Worm (Caenorhabditis elegans) whole organism, L1 larva: Measurements from ENCODE around the gene papl-1.
A peak's percentile ranks its signal among the peaks of the same experiment; 100 is the strongest.

Experiments
- C04F5.9 ChIP-seq: sonication (generic microtip); optimal IDR thresholded peaks from 2 replicates; lab custom pipeline; 2016; ENCODE audit warnings: missing genetic modification characterization, missing compliant biosample characterization
- Y116A8C.19 ChIP-seq: sonication (generic microtip); optimal IDR thresholded peaks from 2 replicates; lab custom pipeline; 2016; ENCODE audit warnings: missing compliant biosample characterization, missing genetic modification characterization, borderline replicate concordance
- aha-1 ChIP-seq: fragments of 150-350 bp; optimal IDR thresholded peaks from 2 replicates; lab custom pipeline; 2014; ENCODE audit warnings: missing biosample characterization, missing genetic modification characterization
- aly-2 ChIP-seq: fragments of 150-350 bp; optimal IDR thresholded peaks from 2 replicates; lab custom pipeline; 2014; ENCODE audit warnings: missing biosample characterization, missing genetic modification characterization
- blmp-1 ChIP-seq: fragments of 150-350 bp; optimal IDR thresholded peaks from 2 replicates; lab custom pipeline; 2014; ENCODE audit warnings: missing biosample characterization, missing genetic modification characterization
- ceh-63 ChIP-seq: fragments of 200-800 bp; sonication (Bioruptor generic); optimal IDR thresholded peaks from 2 replicates; lab custom pipeline; 2018; ENCODE audit warnings: mild to moderate bottlenecking, missing genetic modification characterization, missing compliant biosample characterization
- ceh-8 ChIP-seq: fragments of 200-800 bp; sonication (Bioruptor generic); optimal IDR thresholded peaks from 2 replicates; lab custom pipeline; 2018; ENCODE audit warnings: mild to moderate bottlenecking, missing genetic modification characterization, moderate library complexity, missing compliant biosample characterization
- ceh-82 ChIP-seq, 3 experiments: fragments of 150-350 bp in 1 of 3; sonication (generic microtip) in 2 of 3; optimal IDR thresholded peaks; 2 replicates each; lab custom pipeline; 2014 to 2017; ENCODE audit warnings: missing biosample characterization in 3 of 3, missing genetic modification characterization in 3 of 3
- ces-1 ChIP-seq: fragments of 150-350 bp; optimal IDR thresholded peaks from 2 replicates; lab custom pipeline; 2014; ENCODE audit warnings: missing biosample characterization, missing genetic modification reagents, missing genetic modification characterization
- dsc-1 ChIP-seq: sonication (generic microtip); optimal IDR thresholded peaks from 2 replicates; lab custom pipeline; 2016; ENCODE audit warnings: mild to moderate bottlenecking, missing genetic modification characterization, missing compliant biosample characterization
- efl-1 ChIP-seq, 4 experiments: fragments of 150-350 bp; optimal IDR thresholded peaks in 3 of 4; peaks in 1 of 4; 1 replicate in 1 of 4; 2 replicates in 3 of 4; lab custom pipeline; 2014; ENCODE audit warnings: missing biosample characterization in 2 of 4, missing genetic modification characterization in 2 of 4, missing genetic modification reagents in 2 of 4
- egl-13 ChIP-seq: sonication (generic microtip); optimal IDR thresholded peaks from 2 replicates; lab custom pipeline; 2016; ENCODE audit warnings: missing genotype, missing genetic modification reagents, missing genetic modification characterization, missing compliant biosample characterization
- egl-27 ChIP-seq, 2 experiments: fragments of 150-350 bp in 1 of 2; sonication (generic microtip); optimal IDR thresholded peaks; 3 replicates each; lab custom pipeline; 2017 to 2018; ENCODE audit warnings: missing biosample characterization in 2 of 2, missing genetic modification characterization in 2 of 2, missing genetic modification reagents in 2 of 2
- elt-2 ChIP-seq: sonication (generic microtip); optimal IDR thresholded peaks from 2 replicates; lab custom pipeline; 2016; ENCODE audit warnings: missing genetic modification characterization, mild to moderate bottlenecking, inconsistent platforms, missing compliant biosample characterization, missing genetic modification reagents
- ets-5 ChIP-seq: fragments of 200-800 bp; sonication (Bioruptor generic); IDR thresholded peaks from 2 replicates; pipeline ENCODE4 v1.3.6; 2022; ENCODE audit warnings: missing genetic modification characterization, missing compliant biosample characterization
- fkh-8 ChIP-seq: sonication (generic microtip); optimal IDR thresholded peaks from 2 replicates; lab custom pipeline; 2016; ENCODE audit warnings: mild to moderate bottlenecking, missing genetic modification characterization, missing compliant biosample characterization
- grh-1 ChIP-seq: fragments of 200-800 bp; sonication (Bioruptor generic); IDR thresholded peaks from 2 replicates; pipeline ENCODE4 v1.3.6; 2022; ENCODE audit warnings: missing genetic modification reagents, missing genetic modification characterization, missing compliant biosample characterization
- hlh-4 ChIP-seq: sonication (generic microtip); optimal IDR thresholded peaks from 2 replicates; lab custom pipeline; 2016; ENCODE audit warnings: mild to moderate bottlenecking, missing genetic modification characterization, missing compliant biosample characterization
- hpl-2 ChIP-seq: fragments of 150-350 bp; optimal IDR thresholded peaks from 2 replicates; lab custom pipeline; 2014; ENCODE audit warnings: missing biosample characterization, missing genetic modification reagents, missing genetic modification characterization
- lin-15B ChIP-seq: fragments of 150-350 bp; sonication (generic microtip); optimal IDR thresholded peaks from 3 replicates; lab custom pipeline; 2014; ENCODE audit warnings: missing biosample characterization, missing genetic modification characterization
- lin-35 ChIP-seq, 2 experiments: fragments of 150-350 bp; optimal IDR thresholded peaks; 2 replicates each; lab custom pipeline; 2014; ENCODE audit warnings: missing biosample characterization in 2 of 2, missing genetic modification characterization in 2 of 2, missing genetic modification reagents in 2 of 2
- lir-3 ChIP-seq: sonication (generic microtip); optimal IDR thresholded peaks from 2 replicates; lab custom pipeline; 2016; ENCODE audit warnings: mild to moderate bottlenecking, missing genetic modification characterization, moderate library complexity, missing compliant biosample characterization; ENCODE audit not compliant: poor library complexity
- mab-9 ChIP-seq: fragments of 200-800 bp; sonication (Bioruptor generic); IDR thresholded peaks from 2 replicates; pipeline ENCODE4 v1.3.6; 2022; ENCODE audit warnings: missing genetic modification reagents, missing genetic modification characterization, missing compliant biosample characterization
- mep-1 ChIP-seq: fragments of 150-350 bp; optimal IDR thresholded peaks from 2 replicates; lab custom pipeline; 2014; ENCODE audit warnings: missing biosample characterization, missing genetic modification characterization
- nhr-20 ChIP-seq: sonication (generic microtip); optimal IDR thresholded peaks from 2 replicates; lab custom pipeline; 2016; ENCODE audit warnings: mild to moderate bottlenecking, missing genetic modification characterization, missing compliant biosample characterization
- nhr-77 ChIP-seq: fragments of 150-350 bp; optimal IDR thresholded peaks from 2 replicates; lab custom pipeline; 2014; ENCODE audit warnings: missing biosample characterization, missing genetic modification characterization
- nhr-84 ChIP-seq: sonication (generic microtip); optimal IDR thresholded peaks from 2 replicates; lab custom pipeline; 2017; ENCODE audit warnings: missing biosample characterization, missing genetic modification characterization
- pax-3 ChIP-seq: fragments of 200-800 bp; sonication (Bioruptor generic); optimal IDR thresholded peaks from 2 replicates; lab custom pipeline; 2018; ENCODE audit warnings: mild to moderate bottlenecking, missing genetic modification characterization, moderate library complexity, missing compliant biosample characterization
- rnt-1 ChIP-seq: sonication (generic microtip); optimal IDR thresholded peaks from 2 replicates; lab custom pipeline; 2016; ENCODE audit warnings: mild to moderate bottlenecking, missing genetic modification characterization, moderate library complexity, missing compliant biosample characterization
- sox-4 ChIP-seq: sonication (generic microtip); optimal IDR thresholded peaks from 2 replicates; lab custom pipeline; 2016; ENCODE audit warnings: missing genetic modification characterization, missing compliant biosample characterization
- sup-37 ChIP-seq: fragments of 200-800 bp; sonication (Bioruptor generic); optimal IDR thresholded peaks from 2 replicates; lab custom pipeline; 2018; ENCODE audit warnings: mild to moderate bottlenecking, missing genetic modification characterization, missing compliant biosample characterization
- swsn-7 ChIP-seq: sonication (generic microtip); optimal IDR thresholded peaks from 2 replicates; lab custom pipeline; 2016; ENCODE audit warnings: missing genetic modification characterization, missing compliant biosample characterization
- tbx-2 ChIP-seq: sonication (generic microtip); optimal IDR thresholded peaks from 2 replicates; lab custom pipeline; 2016; ENCODE audit warnings: missing genetic modification characterization, missing compliant biosample characterization
- tlp-1 ChIP-seq: fragments of 150-350 bp; optimal IDR thresholded peaks from 2 replicates; lab custom pipeline; 2014; ENCODE audit warnings: missing biosample characterization, missing genetic modification characterization
- unc-130 ChIP-seq: fragments of 150-350 bp; optimal IDR thresholded peaks from 2 replicates; lab custom pipeline; 2017; ENCODE audit warnings: missing biosample characterization, missing genetic modification characterization, inconsistent platforms
- unc-30 ChIP-seq: sonication (generic microtip); optimal IDR thresholded peaks from 2 replicates; lab custom pipeline; 2017; ENCODE audit warnings: missing biosample characterization, missing genetic modification characterization
- unc-62 ChIP-seq: fragments of 150-350 bp; optimal IDR thresholded peaks from 2 replicates; lab custom pipeline; 2014; ENCODE audit warnings: missing biosample characterization, missing genetic modification reagents, missing genetic modification characterization
- unc-98 ChIP-seq: fragments of 200-800 bp; sonication (Bioruptor generic); IDR thresholded peaks from 2 replicates; pipeline ENCODE4 v1.3.6; 2022; ENCODE audit warnings: missing genetic modification characterization, missing compliant biosample characterization
- vab-15 ChIP-seq: sonication (generic microtip); optimal IDR thresholded peaks from 2 replicates; lab custom pipeline; 2017; ENCODE audit warnings: missing genotype, mild to moderate bottlenecking, missing genetic modification characterization, missing compliant biosample characterization
- xbp-1 ChIP-seq: sonication (generic microtip); optimal IDR thresholded peaks from 2 replicates; lab custom pipeline; 2016; ENCODE audit warnings: missing genetic modification characterization, missing compliant biosample characterization
- ztf-11 ChIP-seq, 2 experiments: sonication (generic microtip); optimal IDR thresholded peaks; 2 replicates each; lab custom pipeline; 2016 to 2017; ENCODE audit warnings: missing genetic modification characterization in 2 of 2, missing biosample characterization in 1 of 2, missing compliant biosample characterization in 1 of 2
- ztf-4 ChIP-seq: fragments of 150-350 bp; optimal IDR thresholded peaks from 2 replicates; lab custom pipeline; 2014; ENCODE audit warnings: missing biosample characterization, missing genetic modification characterization

Gene papl-1

DNA sequence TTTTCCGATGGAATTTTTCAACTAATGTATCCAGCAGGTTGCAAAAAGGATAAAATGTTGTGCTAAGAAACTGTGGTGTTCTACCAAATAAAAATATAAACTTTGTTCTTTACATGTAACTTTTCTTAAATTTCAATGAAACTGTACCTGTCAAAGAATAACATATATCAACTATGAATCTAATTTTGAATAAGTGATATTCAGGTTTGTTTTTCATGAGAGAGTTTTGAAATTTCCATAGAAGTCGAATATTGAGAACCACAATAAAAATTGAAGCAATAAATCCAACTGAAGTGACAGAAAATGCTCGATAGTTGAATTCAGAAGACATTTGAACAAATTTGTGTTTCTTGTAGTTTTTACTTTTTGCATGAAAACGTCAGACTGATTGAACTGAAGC, 30.6 kb upstream of the papl-1 start, which contains the start of gene srbc-43:
Gene srbc-43 (minus strand): TSS at position 331 of the 400 bp plus-strand sequence.
- TF ChIP-seq elt-2 (tag; lab: Kevin White, UChicago) (peak; percentile 7), rnt-1 (tag; lab: Kevin White, UChicago) (no peak)

DNA sequence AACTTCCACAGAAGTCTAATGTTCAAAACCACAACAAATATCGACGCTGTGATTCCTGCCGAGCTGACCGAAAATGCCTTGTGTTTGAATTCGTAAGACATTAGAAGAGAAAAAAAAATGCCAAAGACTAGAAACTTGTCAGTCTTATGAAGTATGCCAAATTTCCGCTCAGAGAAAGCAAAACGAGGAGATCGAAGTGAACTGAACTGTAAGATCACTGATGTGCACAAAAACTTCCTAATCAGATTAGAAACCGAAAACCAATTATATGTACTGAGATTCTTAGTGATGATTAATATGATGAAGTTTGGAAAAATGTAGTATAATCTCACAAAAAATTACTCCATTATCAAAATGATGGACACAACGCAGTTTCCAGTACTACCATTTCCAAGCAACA, 28.9 kb upstream of the papl-1 start, which contains the start of gene srbc-44:
Gene srbc-44 (minus strand): TSS at position 101 of the 400 bp plus-strand sequence.
- TF ChIP-seq egl-13 (tag; lab: Kevin White, UChicago) (no peak), tbx-2 (tag; lab: Kevin White, UChicago) (no peak), nhr-84 (tag; lab: Kevin White, UChicago) (no peak), xbp-1 (tag; lab: Kevin White, UChicago) (no peak), nhr-77 (tag; lab: Kevin White, UChicago) (no peak), aha-1 (tag; lab: Kevin White, UChicago) (no peak), ztf-11 (tag; optimal IDR thresholded peaks at IDR 0.05; lab: Kevin White, UChicago) (no peak), unc-130 (no peak), ces-1 (no peak), mab-9 (GFP tag; lab: Robert Waterston, UW) (no peak), sup-37 (GFP tag; lab: Kevin White, UChicago) (no peak), swsn-7 (tag; lab: Kevin White, UChicago) (no peak)

DNA sequence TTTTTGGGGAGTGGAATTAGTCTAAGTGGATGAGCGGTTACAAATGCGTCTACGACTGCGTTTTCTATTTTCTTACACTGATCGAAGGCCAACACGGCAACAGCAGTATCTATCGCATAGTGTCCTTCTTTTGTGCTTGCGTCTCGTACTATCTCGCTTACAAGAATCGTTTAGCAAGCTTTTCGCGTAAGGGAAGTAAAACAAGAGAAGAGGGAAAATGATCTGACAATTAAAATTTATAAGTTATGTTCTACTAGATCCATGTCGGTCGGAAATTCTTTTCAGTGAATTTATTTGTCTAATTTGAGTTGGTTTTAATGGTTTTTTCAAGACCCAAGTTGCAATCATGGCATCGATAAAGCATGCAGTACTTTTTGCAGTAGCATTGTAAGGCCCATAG, 27.5 kb upstream of the papl-1 start, which contains the start of gene fkb-4:
Gene fkb-4 (minus strand): TSS at position 101 of the 400 bp plus-strand sequence.
- TF ChIP-seq mep-1 (tag; lab: Kevin White, UChicago): no peak
- peak; percentile 35 for TF ChIP-seq blmp-1 (tag; lab: Kevin White, UChicago)
- no peak for TF ChIP-seq aha-1 (tag; lab: Kevin White, UChicago)
- TF ChIP-seq nhr-84 (tag; lab: Kevin White, UChicago): no peak

DNA sequence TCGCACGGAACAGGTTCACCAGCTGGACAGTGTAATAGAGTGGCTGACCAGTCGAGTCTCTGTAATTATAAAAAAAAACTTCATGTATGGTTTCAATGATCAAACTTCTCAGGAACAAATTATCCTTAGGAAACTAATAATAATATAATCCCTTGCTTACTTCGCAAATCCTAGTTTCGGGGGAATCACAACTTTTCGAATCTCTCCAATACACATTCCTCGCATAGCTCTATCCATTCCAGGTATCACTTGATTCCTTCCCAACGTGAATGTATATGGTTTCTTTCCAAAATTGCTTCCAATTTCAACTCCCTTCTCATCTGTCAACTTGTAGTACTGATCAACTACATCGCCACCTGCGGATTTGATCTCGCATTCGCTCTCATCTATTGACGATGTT, 26.8 kb upstream of the papl-1 start:
- no peak for TF ChIP-seq efl-1 (optimal IDR thresholded peaks at IDR 0.05; lab: Kevin White, UChicago)
- no peak for TF ChIP-seq efl-1 (GFP tag; optimal IDR thresholded peaks at IDR 0.05 in 1 of 2; lab: Kevin White, UChicago)
- TF ChIP-seq hlh-4 (tag; lab: Kevin White, UChicago): no peak
- no peak for TF ChIP-seq grh-1 (GFP tag; lab: Robert Waterston, UW)
- TF ChIP-seq pax-3 (tag; lab: Kevin White, UChicago): peak; percentile 68
- TF ChIP-seq ceh-8 (GFP tag; lab: Kevin White, UChicago): no peak
- peak; percentile 59 for TF ChIP-seq dsc-1

DNA sequence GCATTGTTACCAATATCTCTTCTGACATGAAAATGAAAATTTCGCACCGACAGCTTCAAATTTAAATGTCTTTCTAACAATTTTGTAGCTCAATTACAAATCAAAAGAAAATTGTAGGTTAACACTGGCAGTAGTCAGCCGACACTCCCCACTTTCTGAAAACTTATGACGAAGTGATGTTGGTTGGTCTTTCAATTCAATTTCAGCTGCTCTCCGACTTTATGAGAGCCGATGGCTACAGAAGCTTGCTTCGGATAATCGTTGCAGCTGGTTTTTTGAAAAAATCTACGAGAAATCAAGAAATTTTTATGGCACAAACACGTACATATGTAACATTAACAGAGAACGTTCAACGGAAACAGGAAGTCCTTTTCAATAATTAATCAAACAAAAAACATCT, 25.3 kb upstream of the papl-1 start, which contains the start of gene sre-20:
Gene sre-20 (minus strand): TSS at position 101 of the 400 bp plus-strand sequence.
- no peak for TF ChIP-seq sox-4 (tag; lab: Kevin White, UChicago)
- peak; percentile 41 for TF ChIP-seq pax-3 (tag; lab: Kevin White, UChicago)
- no peak for TF ChIP-seq aly-2 (tag; lab: Kevin White, UChicago)
- TF ChIP-seq fkh-8 (tag; lab: Kevin White, UChicago): peak; percentile 7
- TF ChIP-seq, all 84 proteins: peak for 2

DNA sequence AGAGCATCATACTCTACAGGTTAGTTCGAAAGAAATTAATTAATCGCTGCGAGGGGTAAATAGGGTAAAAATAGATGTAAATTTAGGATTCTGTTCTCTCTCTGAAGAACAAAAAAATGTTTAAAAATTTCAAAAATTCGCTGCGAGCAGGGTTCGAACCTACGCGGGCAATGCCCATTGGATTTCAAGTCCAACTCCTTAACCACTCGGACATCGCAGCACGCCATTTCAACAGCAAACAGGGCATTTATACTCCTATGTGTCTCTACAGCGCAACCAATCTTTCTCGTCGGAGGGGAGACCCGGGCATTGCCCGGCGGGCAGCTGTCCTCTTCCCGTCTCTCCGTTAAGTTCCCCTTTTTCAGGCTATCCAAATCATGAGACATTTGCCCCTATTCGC, 20.7 kb upstream of the papl-1 start:
- no peak for TF ChIP-seq hpl-2 (GFP tag; lab: Kevin White, UChicago)
- TF ChIP-seq unc-98: no peak
- TF ChIP-seq tbx-2 (tag; lab: Kevin White, UChicago): peak; percentile 14
- TF ChIP-seq C04F5.9 (tag; lab: Kevin White, UChicago): no peak
- peak; percentile 49 for TF ChIP-seq nhr-20 (tag; lab: Kevin White, UChicago)
- TF ChIP-seq ztf-4 (tag; lab: Kevin White, UChicago): peak; percentile 3
- peak; percentile 9 for TF ChIP-seq lir-3 (tag; lab: Kevin White, UChicago)
- TF ChIP-seq ceh-63 (GFP tag; lab: Kevin White, UChicago): no peak
- TF ChIP-seq ets-5: no peak
- no peak for TF ChIP-seq unc-30 (tag; lab: Kevin White, UChicago)
- no peak for TF ChIP-seq unc-62
- peak in 1 of 3 experiments; percentile 48 for TF ChIP-seq ceh-82 (tag; optimal IDR thresholded peaks at IDR 0.05; lab: Kevin White, UChicago)
- no peak for TF ChIP-seq tlp-1 (tag; lab: Kevin White, UChicago)
- TF ChIP-seq lin-15B (tag; lab: Kevin White, UChicago): no peak
- TF ChIP-seq egl-27 (tag; optimal IDR thresholded peaks at IDR 0.05; lab: Kevin White, UChicago): no peak
- no peak for TF ChIP-seq egl-13 (tag; lab: Kevin White, UChicago)
- TF ChIP-seq vab-15 (tag; lab: Kevin White, UChicago): peak; percentile 38
- TF ChIP-seq Y116A8C.19 (tag; lab: Kevin White, UChicago): no peak
- TF ChIP-seq lin-35 (GFP tag; optimal IDR thresholded peaks at IDR 0.05; lab: Kevin White, UChicago): peak; percentile 20 to 66
